Worm (Caenorhabditis elegans) whole organism, young adult: ENCODE measurements around the gene K02F3.9.

ENCODE experiments used
- B0019.2 ChIP-seq: fragments of 200-800 bp; sonication (Bioruptor generic); conservative IDR thresholded peaks from 2 replicates; pipeline ENCODE4 v1.3.6; 2022; ENCODE audit warnings: missing genetic modification reagents, missing genetic modification characterization, missing compliant biosample characterization
- B0261.1 ChIP-seq: sonication (generic microtip); optimal IDR thresholded peaks from 2 replicates; lab custom pipeline; 2016; ENCODE audit warnings: mild to moderate bottlenecking, missing genetic modification characterization, moderate library complexity, missing compliant biosample characterization
- D2030.7 ChIP-seq: fragments of 200-800 bp; sonication (Bioruptor generic); IDR thresholded peaks from 2 replicates; pipeline ENCODE4 v1.3.6; 2022; ENCODE audit warnings: missing genetic modification reagents, missing genetic modification characterization, missing compliant biosample characterization
- F33H1.4 ChIP-seq: fragments of 200-800 bp; sonication (Bioruptor generic); IDR thresholded peaks from 2 replicates; pipeline ENCODE4 v1.3.6; 2022; ENCODE audit warnings: missing genetic modification reagents, missing genetic modification characterization, missing compliant biosample characterization
- F49E8.2 ChIP-seq: sonication (generic microtip); optimal IDR thresholded peaks from 3 replicates; lab custom pipeline; 2017; ENCODE audit warnings: missing genetic modification characterization, mild to moderate bottlenecking, missing compliant biosample characterization, antibody characterized with exemption, moderate library complexity; ENCODE audit not compliant: insufficient read depth
- F52B5.7 ChIP-seq: sonication (generic microtip); optimal IDR thresholded peaks from 2 replicates; lab custom pipeline; 2016; ENCODE audit warnings: mild to moderate bottlenecking, missing genetic modification characterization, missing compliant biosample characterization
- F55B11.4 ChIP-seq: sonication (generic microtip); optimal IDR thresholded peaks from 2 replicates; lab custom pipeline; 2016; ENCODE audit warnings: missing compliant biosample characterization, missing genetic modification characterization, borderline replicate concordance; ENCODE audit not compliant: insufficient read depth
- K11D2.4 ChIP-seq: fragments of 200-800 bp; sonication (Bioruptor generic); IDR thresholded peaks from 2 replicates; pipeline ENCODE4 v1.3.6; 2022; ENCODE audit warnings: missing genetic modification reagents, missing genetic modification characterization, missing compliant biosample characterization
- Y67H2A.10 ChIP-seq: fragments of 200-800 bp; sonication (Bioruptor generic); conservative IDR thresholded peaks from 2 replicates; pipeline ENCODE4 v1.3.6; 2022; ENCODE audit warnings: missing genetic modification reagents, missing genetic modification characterization, missing compliant biosample characterization
- ZK185.1 ChIP-seq: sonication (generic microtip); optimal IDR thresholded peaks from 2 replicates; lab custom pipeline; 2016; ENCODE audit warnings: mild to moderate bottlenecking, missing genetic modification characterization, missing compliant biosample characterization; ENCODE audit not compliant: poor library complexity, severe bottlenecking
- aptf-3 ChIP-seq: fragments of 200-800 bp; sonication (Bioruptor generic); IDR thresholded peaks from 2 replicates; pipeline ENCODE4 v1.3.6; 2022; ENCODE audit warnings: missing genetic modification characterization, missing compliant biosample characterization
- atf-7 ChIP-seq: sonication (generic microtip); optimal IDR thresholded peaks from 2 replicates; lab custom pipeline; 2017; ENCODE audit warnings: mild to moderate bottlenecking, missing genetic modification characterization, missing compliant biosample characterization
- bed-1 ChIP-seq: fragments of 200-800 bp; sonication (Bioruptor generic); IDR thresholded peaks from 2 replicates; pipeline ENCODE4 v1.3.6; 2022; ENCODE audit warnings: missing genetic modification reagents, missing genetic modification characterization, missing compliant biosample characterization
- cebp-2 ChIP-seq: fragments of 200-800 bp; sonication (Bioruptor generic); IDR thresholded peaks from 2 replicates; pipeline ENCODE4 v1.3.6; 2022; ENCODE audit warnings: missing genetic modification characterization, missing compliant biosample characterization
- ceh-100 ChIP-seq: fragments of 200-800 bp; sonication (Bioruptor generic); IDR thresholded peaks from 2 replicates; pipeline ENCODE4 v1.3.6; 2022; ENCODE audit warnings: missing genetic modification reagents, missing genetic modification characterization, missing compliant biosample characterization
- ceh-40 ChIP-seq: fragments of 200-800 bp; sonication (Bioruptor generic); IDR thresholded peaks from 2 replicates; pipeline ENCODE4 v1.3.6; 2022; ENCODE audit warnings: missing genetic modification characterization, missing compliant biosample characterization
- ceh-58 ChIP-seq: fragments of 200-800 bp; sonication (Bioruptor generic); IDR thresholded peaks from 2 replicates; pipeline ENCODE4 v1.3.6; 2022; ENCODE audit warnings: missing genetic modification characterization, missing compliant biosample characterization
- ceh-79 ChIP-seq: sonication (generic microtip); optimal IDR thresholded peaks from 2 replicates; lab custom pipeline; 2017; ENCODE audit warnings: mild to moderate bottlenecking, missing genetic modification characterization, missing compliant biosample characterization
- chd-7 ChIP-seq: sonication (generic microtip); optimal IDR thresholded peaks from 2 replicates; lab custom pipeline; 2016; ENCODE audit warnings: mild to moderate bottlenecking, missing genetic modification characterization, moderate library complexity, missing compliant biosample characterization
- dpff-1 ChIP-seq: sonication (generic microtip); optimal IDR thresholded peaks from 2 replicates; lab custom pipeline; 2017; ENCODE audit warnings: mild to moderate bottlenecking, missing genetic modification characterization, missing compliant biosample characterization
- dpl-1 ChIP-seq: fragments of 150-350 bp; optimal IDR thresholded peaks from 2 replicates; lab custom pipeline; 2014; ENCODE audit warnings: missing biosample characterization, missing genetic modification reagents, missing genetic modification characterization
- egrh-3 ChIP-seq: fragments of 200-800 bp; sonication (Bioruptor generic); IDR thresholded peaks from 2 replicates; pipeline ENCODE4 v1.3.6; 2022; ENCODE audit warnings: missing genetic modification reagents, missing genetic modification characterization, missing compliant biosample characterization
- ets-4 ChIP-seq: fragments of 200-800 bp; sonication (Bioruptor generic); optimal IDR thresholded peaks from 2 replicates; lab custom pipeline; 2018; ENCODE audit warnings: mild to moderate bottlenecking, missing genetic modification characterization, missing compliant biosample characterization
- fkh-3 ChIP-seq: sonication (generic microtip); optimal IDR thresholded peaks from 2 replicates; lab custom pipeline; 2016; ENCODE audit warnings: mild to moderate bottlenecking, missing genetic modification characterization, missing compliant biosample characterization
- gei-17 ChIP-seq: fragments of 200-800 bp; sonication (Bioruptor generic); optimal IDR thresholded peaks from 2 replicates; lab custom pipeline; 2018; ENCODE audit warnings: mild to moderate bottlenecking, missing genetic modification characterization, missing compliant biosample characterization
- him-1 ChIP-seq: sonication (generic microtip); optimal IDR thresholded peaks from 2 replicates; lab custom pipeline; 2016; ENCODE audit warnings: missing genotype, missing genetic modification reagents, missing genetic modification characterization, missing compliant biosample characterization
- hmg-20 ChIP-seq: fragments of 200-800 bp; sonication (Bioruptor generic); IDR thresholded peaks from 2 replicates; pipeline ENCODE4 v1.3.6; 2022; ENCODE audit warnings: missing genetic modification reagents, missing genetic modification characterization, missing compliant biosample characterization
- lag-1 ChIP-seq: fragments of 200-800 bp; sonication (Bioruptor generic); IDR thresholded peaks from 2 replicates; pipeline ENCODE4 v1.3.6; 2022; ENCODE audit warnings: missing genetic modification reagents, missing genetic modification characterization, missing compliant biosample characterization
- let-607 ChIP-seq, 2 experiments: fragments of 200-800 bp in 1 of 2; sonication (Bioruptor generic) in 1 of 2; sonication (generic microtip) in 1 of 2; optimal IDR thresholded peaks; 2 replicates each; lab custom pipeline; 2016 to 2018; ENCODE audit warnings: mild to moderate bottlenecking in 2 of 2, missing compliant biosample characterization in 2 of 2, missing genetic modification characterization in 2 of 2, moderate library complexity in 2 of 2, missing genotype in 1 of 2
- lin-26 ChIP-seq: fragments of 200-800 bp; sonication (Bioruptor generic); IDR thresholded peaks from 2 replicates; pipeline ENCODE4 v1.3.6; 2022; ENCODE audit warnings: missing genetic modification reagents, missing genetic modification characterization, missing compliant biosample characterization
- lin-35 ChIP-seq, 3 experiments: fragments of 150-350 bp in 2 of 3; sonication (generic microtip) in 1 of 3; optimal IDR thresholded peaks; 2 replicates each; lab custom pipeline; 2014 to 2018; ENCODE audit warnings: missing biosample characterization in 3 of 3, missing genetic modification characterization in 3 of 3, missing genetic modification reagents in 3 of 3
- lin-40 ChIP-seq: sonication (generic microtip); optimal IDR thresholded peaks from 2 replicates; lab custom pipeline; 2016; ENCODE audit warnings: missing genetic modification characterization, mild to moderate bottlenecking, missing compliant biosample characterization, missing genotype, missing genetic modification reagents
- lin-54 ChIP-seq: fragments of 200-800 bp; sonication (Bioruptor generic); optimal IDR thresholded peaks from 2 replicates; lab custom pipeline; 2018; ENCODE audit warnings: mild to moderate bottlenecking, missing genetic modification characterization, missing compliant biosample characterization
- lsl-1 ChIP-seq: fragments of 200-800 bp; sonication (Bioruptor generic); optimal IDR thresholded peaks from 2 replicates; lab custom pipeline; 2018; ENCODE audit warnings: mild to moderate bottlenecking, missing genetic modification characterization, moderate library complexity, missing compliant biosample characterization
- madf-10 ChIP-seq: sonication (generic microtip); optimal IDR thresholded peaks from 2 replicates; lab custom pipeline; 2016; ENCODE audit warnings: mild to moderate bottlenecking, missing genetic modification characterization, missing compliant biosample characterization
- mel-28 ChIP-seq: sonication (generic microtip); optimal IDR thresholded peaks from 2 replicates; lab custom pipeline; 2016; ENCODE audit warnings: borderline replicate concordance, mild to moderate bottlenecking, missing genetic modification characterization, missing compliant biosample characterization
- mes-4 ChIP-seq: sonication (generic microtip); optimal IDR thresholded peaks from 2 replicates; lab custom pipeline; 2016; ENCODE audit warnings: missing genotype, missing genetic modification characterization, missing compliant biosample characterization
- nfya-1 ChIP-seq: sonication (generic microtip); optimal IDR thresholded peaks from 2 replicates; lab custom pipeline; 2017; ENCODE audit warnings: antibody characterized with exemption, missing compliant biosample characterization, missing genetic modification characterization, borderline replicate concordance; ENCODE audit not compliant: insufficient read depth
- nfyb-1 ChIP-seq: fragments of 200-800 bp; sonication (Bioruptor generic); IDR thresholded peaks from 2 replicates; pipeline ENCODE4 v1.3.6; 2022; ENCODE audit warnings: missing genetic modification reagents, missing genetic modification characterization, missing compliant biosample characterization
- nhr-120 ChIP-seq: fragments of 200-800 bp; sonication (Bioruptor generic); IDR thresholded peaks from 2 replicates; pipeline ENCODE4 v1.3.6; 2022; ENCODE audit warnings: missing genetic modification characterization, missing compliant biosample characterization
- nhr-80 ChIP-seq: sonication (generic microtip); optimal IDR thresholded peaks from 2 replicates; lab custom pipeline; 2016; ENCODE audit warnings: missing genetic modification characterization, missing compliant biosample characterization
- pbrm-1 ChIP-seq: fragments of 200-800 bp; sonication (Bioruptor generic); IDR thresholded peaks from 2 replicates; pipeline ENCODE4 v1.3.6; 2022; ENCODE audit warnings: missing genetic modification reagents, missing genetic modification characterization, missing compliant biosample characterization
- pha-4 ChIP-seq: fragments of 150-350 bp; sonication (generic microtip); optimal IDR thresholded peaks from 2 replicates; lab custom pipeline; 2014; ENCODE audit warnings: missing biosample characterization, missing genetic modification reagents, missing genetic modification characterization
- repo-1 ChIP-seq: sonication (generic microtip); optimal IDR thresholded peaks from 2 replicates; lab custom pipeline; 2017; ENCODE audit warnings: mild to moderate bottlenecking, missing genetic modification characterization, missing compliant biosample characterization
- snpc-1.3 ChIP-seq: sonication (generic microtip); optimal IDR thresholded peaks from 2 replicates; lab custom pipeline; 2017; ENCODE audit warnings: missing genetic modification characterization, mild to moderate bottlenecking, missing compliant biosample characterization, antibody characterized with exemption, moderate library complexity, missing genotype, missing genetic modification reagents; ENCODE audit not compliant: insufficient read depth
- snpc-3.4 ChIP-seq: sonication (generic microtip); optimal IDR thresholded peaks from 2 replicates; lab custom pipeline; 2017; ENCODE audit warnings: missing genetic modification characterization, mild to moderate bottlenecking, missing compliant biosample characterization, antibody characterized with exemption, moderate library complexity, missing genotype, missing genetic modification reagents
- snpc-4 ChIP-seq, 5 experiments: fragments of 150-350 bp in 1 of 5; sonication (generic microtip) in 4 of 5; optimal IDR thresholded peaks; 2 replicates each; lab custom pipeline; 2014 to 2018; ENCODE audit warnings: missing genetic modification characterization in 5 of 5, missing biosample characterization in 3 of 5, antibody characterized with exemption in 2 of 5, mild to moderate bottlenecking in 2 of 5, missing compliant biosample characterization in 2 of 5, missing genotype in 2 of 5, moderate library complexity in 2 of 5, missing genetic modification reagents in 1 of 5
- ztf-18 ChIP-seq: sonication (generic microtip); optimal IDR thresholded peaks from 2 replicates; lab custom pipeline; 2016; ENCODE audit warnings: missing genotype, mild to moderate bottlenecking, missing genetic modification characterization, missing compliant biosample characterization

Gene K02F3.9

DNA sequence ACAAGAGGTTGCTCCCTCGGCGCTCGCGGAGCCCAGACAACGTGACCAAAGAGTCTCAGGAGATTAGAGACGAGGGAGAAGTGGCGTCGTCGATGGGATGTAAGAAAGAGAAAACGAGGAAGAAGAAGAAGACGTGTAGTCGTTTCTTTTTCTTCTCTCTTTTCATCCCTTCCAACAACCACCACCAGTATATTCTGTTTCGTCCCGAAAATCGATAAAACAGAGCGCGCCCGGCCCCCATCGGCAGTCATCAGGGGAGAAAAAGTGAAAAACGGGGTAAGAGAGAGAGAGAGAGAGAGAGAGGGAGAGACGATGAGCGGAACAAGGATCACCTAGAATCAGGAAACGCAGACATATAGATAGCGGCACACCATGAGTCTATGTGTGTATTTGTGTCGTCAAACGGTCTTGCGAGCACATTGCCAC is 46.7 kb upstream of the K02F3.9 start (continued):
- TF ChIP-seq snpc-4 (GFP tag; optimal IDR thresholded peaks at IDR 0.05; lab: Kevin White, UChicago) (peak; percentile 41), snpc-4 (tag; optimal IDR thresholded peaks at IDR 0.05; lab: Kevin White, UChicago) (peak in 2 of 4 experiments; percentile 34 to 43), gei-17 (no peak), nfya-1 (no peak), lag-1 (GFP tag; lab: Robert Waterston, UW) (no peak), ceh-79 (tag; lab: Kevin White, UChicago) (no peak), atf-7 (tag; lab: Kevin White, UChicago) (no peak), aptf-3 (no peak), nhr-120 (no peak), F49E8.2 (no peak), dpl-1 (GFP tag; lab: Kevin White, UChicago) (no peak), egrh-3 (GFP tag; lab: Robert Waterston, UW) (no peak), nfyb-1 (GFP tag; lab: Robert Waterston, UW) (0 out of 2 replicates have a peak, but pooled peaks have one; percentile 53), B0019.2 (GFP tag; lab: Robert Waterston, UW) (no peak), bed-1 (no peak), fkh-3 (no peak), F52B5.7 (tag; lab: Kevin White, UChicago) (no peak), pha-4 (tag; lab: Kevin White, UChicago) (no peak), nhr-80 (tag; lab: Kevin White, UChicago) (peak; percentile 75), repo-1 (no peak), ceh-100 (GFP tag; lab: Robert Waterston, UW) (no peak), ceh-58 (GFP tag; lab: Robert Waterston, UW) (no peak), K11D2.4 (GFP tag; lab: Robert Waterston, UW) (no peak), F55B11.4 (tag; lab: Kevin White, UChicago) (no peak), lin-54 (GFP tag; lab: Kevin White, UChicago) (peak; percentile 18), let-607 (tag; optimal IDR thresholded peaks at IDR 0.05; lab: Kevin White, UChicago) (no peak), B0261.1 (tag; lab: Kevin White, UChicago) (no peak), lin-26 (peak; percentile 74; the same call in 1 of the 2 replicates), pbrm-1 (GFP tag; lab: Robert Waterston, UW) (peak; percentile 41; the same call in 1 of the 2 replicates), mel-28 (tag; lab: Kevin White, UChicago) (no peak), dpff-1 (tag; lab: Kevin White, UChicago) (no peak), lin-35 (GFP tag; optimal IDR thresholded peaks at IDR 0.05; lab: Kevin White, UChicago) (peak in 1 of 3 experiments; percentile 41), chd-7 (tag; lab: Kevin White, UChicago) (peak; percentile 45), ZK185.1 (tag; lab: Kevin White, UChicago) (no peak), him-1 (no peak), lin-40 (tag; lab: Kevin White, UChicago) (peak; percentile 76), lsl-1 (GFP tag; lab: Kevin White, UChicago) (no peak), cebp-2 (GFP tag; lab: Robert Waterston, UW) (no peak), mes-4 (no peak), ets-4 (GFP tag; lab: Kevin White, UChicago) (no peak), ceh-40 (GFP tag; lab: Robert Waterston, UW) (no peak), madf-10 (tag; lab: Kevin White, UChicago) (no peak), Y67H2A.10 (GFP tag; lab: Robert Waterston, UW) (no peak), hmg-20 (GFP tag; lab: Robert Waterston, UW) (no peak), F33H1.4 (no peak), D2030.7 (GFP tag; lab: Robert Waterston, UW) (no peak), snpc-1.3 (tag; lab: Kevin White, UChicago) (no peak), snpc-3.4 (no peak), ztf-18 (tag; lab: Kevin White, UChicago) (no peak)
